Fruit fly (Drosophila melanogaster) whole organism, prepupa: ENCODE measurements around the gene hfp.

ENCODE experiments used
- Blimp-1 ChIP-seq: fragments of 200-800 bp; sonication (Bioruptor generic); optimal IDR thresholded peaks from 3 replicates; lab custom pipeline; 2017; ENCODE audit warnings: missing biosample characterization, missing genetic modification characterization, mild to moderate bottlenecking, moderate library complexity, missing genetic modification reagents
- CG11294 ChIP-seq: fragments of 200-800 bp; sonication (Bioruptor generic); IDR thresholded peaks from 2 replicates; pipeline ENCODE4 v1.3.6; 2022; ENCODE audit warnings: missing biosample characterization, missing genetic modification characterization
- CG11762 ChIP-seq: fragments of 200-800 bp; sonication (Bioruptor generic); optimal IDR thresholded peaks from 3 replicates; lab custom pipeline; 2016; ENCODE audit warnings: missing biosample characterization, missing genetic modification characterization; ENCODE audit not compliant: insufficient read depth
- CG15336 ChIP-seq: fragments of 200-800 bp; sonication (Bioruptor generic); IDR thresholded peaks from 2 replicates; pipeline ENCODE4 v1.3.6; 2022; ENCODE audit warnings: missing biosample characterization, missing genetic modification characterization
- CG16779 ChIP-seq: fragments of 200-800 bp; sonication (Bioruptor generic); optimal IDR thresholded peaks from 3 replicates; lab custom pipeline; 2017; ENCODE audit warnings: missing biosample characterization, mild to moderate bottlenecking, missing genetic modification characterization
- CG3032 ChIP-seq: fragments of 200-800 bp; optimal IDR thresholded peaks from 2 replicates; lab custom pipeline; 2019; ENCODE audit warnings: missing biosample characterization, mild to moderate bottlenecking, missing genetic modification characterization, moderate library complexity
- CG32006 ChIP-seq: fragments of 200-800 bp; sonication (Bioruptor generic); optimal IDR thresholded peaks from 3 replicates; lab custom pipeline; 2017; ENCODE audit warnings: missing biosample characterization, mild to moderate bottlenecking, missing genetic modification characterization
- CG34406 ChIP-seq: fragments of 200-800 bp; sonication (Bioruptor generic); optimal IDR thresholded peaks from 3 replicates; lab custom pipeline; 2016; ENCODE audit warnings: missing biosample characterization, missing genetic modification characterization
- CG3919 ChIP-seq: fragments of 200-800 bp; sonication (Bioruptor generic); optimal IDR thresholded peaks from 3 replicates; lab custom pipeline; 2016; ENCODE audit warnings: missing biosample characterization, missing genetic modification characterization
- CG6163 ChIP-seq: fragments of 200-800 bp; sonication (Bioruptor generic); IDR thresholded peaks from 3 replicates; pipeline ENCODE4 v1.3.6; 2022; ENCODE audit warnings: missing biosample characterization, missing genetic modification characterization
- CG6792 ChIP-seq: fragments of 200-800 bp; sonication (Bioruptor generic); optimal IDR thresholded peaks from 3 replicates; lab custom pipeline; 2016; ENCODE audit warnings: missing biosample characterization, missing genetic modification characterization
- CG6808 ChIP-seq: fragments of 200-800 bp; sonication (Bioruptor generic); optimal IDR thresholded peaks from 3 replicates; lab custom pipeline; 2017; ENCODE audit warnings: missing biosample characterization, missing genetic modification characterization, mild to moderate bottlenecking, moderate library complexity, missing genetic modification reagents
- CG7368 ChIP-seq: fragments of 200-800 bp; sonication (Bioruptor generic); optimal IDR thresholded peaks from 3 replicates; lab custom pipeline; 2016; ENCODE audit warnings: missing biosample characterization, missing genetic modification characterization
- CG8119 ChIP-seq: fragments of 200-800 bp; sonication (Bioruptor generic); IDR thresholded peaks from 3 replicates; pipeline ENCODE4 v1.3.6; 2022; ENCODE audit warnings: missing biosample characterization, missing genetic modification characterization
- CG9139 ChIP-seq: fragments of 200-800 bp; sonication (Bioruptor generic); optimal IDR thresholded peaks from 3 replicates; lab custom pipeline; 2017; ENCODE audit warnings: missing biosample characterization, mild to moderate bottlenecking, missing genetic modification characterization
- Eip75B ChIP-seq: fragments of 200-800 bp; sonication (Bioruptor generic); optimal IDR thresholded peaks from 3 replicates; lab custom pipeline; 2016; ENCODE audit warnings: missing biosample characterization, missing genetic modification characterization
- Eip78C ChIP-seq: fragments of 200-800 bp; sonication (Bioruptor generic); peaks from one replicate; lab custom pipeline; 2016; ENCODE audit warnings: missing biosample characterization, missing genetic modification characterization
- Eip93F ChIP-seq: fragments of 200-800 bp; sonication (Bioruptor generic); optimal IDR thresholded peaks from 2 replicates; lab custom pipeline; 2016; ENCODE audit warnings: missing biosample characterization, mild to moderate bottlenecking, missing genetic modification characterization
- Hr38 ChIP-seq: sonication (Bioruptor generic); optimal IDR thresholded peaks from 2 replicates; lab custom pipeline; 2016; ENCODE audit warnings: missing biosample characterization, missing genetic modification characterization
- Hr39 ChIP-seq: fragments of 200-800 bp; sonication (Bioruptor generic); optimal IDR thresholded peaks from 2 replicates; lab custom pipeline; 2016; ENCODE audit warnings: missing biosample characterization, missing genetic modification characterization
- Hr4 ChIP-seq: fragments of 200-800 bp; sonication (Bioruptor generic); optimal IDR thresholded peaks from 3 replicates; lab custom pipeline; 2016; ENCODE audit warnings: missing biosample characterization, missing genetic modification characterization
- Lpt ChIP-seq: fragments of 200-800 bp; sonication (Bioruptor generic); optimal IDR thresholded peaks from 3 replicates; lab custom pipeline; 2016; ENCODE audit warnings: missing biosample characterization, missing genetic modification characterization
- Met ChIP-seq: fragments of 200-800 bp; sonication (Bioruptor generic); optimal IDR thresholded peaks from 3 replicates; lab custom pipeline; 2016; ENCODE audit warnings: missing biosample characterization, missing genetic modification characterization
- OdsH ChIP-seq: fragments of 200-800 bp; sonication (Bioruptor generic); optimal IDR thresholded peaks from 3 replicates; lab custom pipeline; 2016; ENCODE audit warnings: missing biosample characterization, missing genetic modification characterization
- Smox ChIP-seq: fragments of 200-800 bp; sonication (Bioruptor generic); optimal IDR thresholded peaks from 3 replicates; lab custom pipeline; 2016; ENCODE audit warnings: missing biosample characterization, missing genetic modification characterization
- Sox102F ChIP-seq: fragments of 200-800 bp; sonication (Bioruptor generic); optimal IDR thresholded peaks from 2 replicates; lab custom pipeline; 2016; ENCODE audit warnings: missing biosample characterization, mild to moderate bottlenecking, missing genetic modification characterization
- Sox14 ChIP-seq: fragments of 200-800 bp; sonication (Bioruptor generic); optimal IDR thresholded peaks from 3 replicates; lab custom pipeline; 2016; ENCODE audit warnings: missing biosample characterization, missing genetic modification characterization
- Sox15 ChIP-seq: fragments of 200-800 bp; sonication (Bioruptor generic); optimal IDR thresholded peaks from 3 replicates; lab custom pipeline; 2016; ENCODE audit warnings: missing biosample characterization, missing genetic modification characterization
- achi ChIP-seq: fragments of 200-800 bp; sonication (Bioruptor generic); optimal IDR thresholded peaks from 3 replicates; lab custom pipeline; 2016; ENCODE audit warnings: missing biosample characterization, missing genetic modification characterization
- acj6 ChIP-seq: fragments of 200-800 bp; sonication (Bioruptor generic); optimal IDR thresholded peaks from 3 replicates; lab custom pipeline; 2016; ENCODE audit warnings: missing biosample characterization, missing genetic modification characterization
- dac ChIP-seq: fragments of 200-800 bp; sonication (Bioruptor generic); optimal IDR thresholded peaks from 2 replicates; lab custom pipeline; 2017; ENCODE audit warnings: missing biosample characterization, mild to moderate bottlenecking, missing genetic modification characterization
- dsx ChIP-seq: fragments of 200-800 bp; optimal IDR thresholded peaks from 3 replicates; lab custom pipeline; 2019; ENCODE audit warnings: missing biosample characterization, mild to moderate bottlenecking, missing genetic modification characterization, moderate library complexity; ENCODE audit not compliant: poor library complexity, severe bottlenecking
- eg ChIP-seq: fragments of 200-800 bp; sonication (Bioruptor generic); IDR thresholded peaks from 3 replicates; pipeline ENCODE4 v1.3.6; 2022; ENCODE audit warnings: missing biosample characterization, missing genetic modification characterization
- esn ChIP-seq: fragments of 200-800 bp; sonication (Bioruptor generic); optimal IDR thresholded peaks from 2 replicates; lab custom pipeline; 2016; ENCODE audit warnings: missing biosample characterization, mild to moderate bottlenecking, missing genetic modification characterization, moderate library complexity
- fkh ChIP-seq: fragments of 200-800 bp; sonication (Bioruptor generic); optimal IDR thresholded peaks from 3 replicates; lab custom pipeline; 2017; ENCODE audit warnings: missing biosample characterization, mild to moderate bottlenecking, missing genetic modification characterization, moderate library complexity
- lz ChIP-seq: fragments of 200-800 bp; sonication (Bioruptor generic); optimal IDR thresholded peaks from 3 replicates; lab custom pipeline; 2016; ENCODE audit warnings: missing biosample characterization, missing genetic modification characterization
- net ChIP-seq: fragments of 200-800 bp; sonication (Bioruptor generic); optimal IDR thresholded peaks from 3 replicates; lab custom pipeline; 2016; ENCODE audit warnings: missing biosample characterization, missing genetic modification characterization
- pdm3 ChIP-seq: fragments of 200-800 bp; sonication (Bioruptor generic); optimal IDR thresholded peaks from 3 replicates; lab custom pipeline; 2016; ENCODE audit warnings: missing biosample characterization, missing genetic modification characterization
- salr ChIP-seq, 2 experiments: fragments of 200-800 bp; sonication (Bioruptor generic); optimal IDR thresholded peaks; 3 replicates each; lab custom pipeline; 2016 to 2018; ENCODE audit warnings: missing biosample characterization in 2 of 2, missing genetic modification characterization in 2 of 2, mild to moderate bottlenecking in 1 of 2
- spab ChIP-seq: fragments of 200-800 bp; sonication (Bioruptor generic); optimal IDR thresholded peaks from 2 replicates; lab custom pipeline; 2017; ENCODE audit warnings: missing biosample characterization, mild to moderate bottlenecking, missing genetic modification characterization, missing genetic modification reagents
- ss ChIP-seq, 2 experiments: fragments of 200-800 bp; sonication (Bioruptor generic); optimal IDR thresholded peaks; 2 replicates in 1 of 2; 3 replicates in 1 of 2; lab custom pipeline; 2017 to 2018; ENCODE audit warnings: mild to moderate bottlenecking in 2 of 2, missing biosample characterization in 2 of 2, missing genetic modification characterization in 2 of 2, moderate library complexity in 1 of 2
- svp ChIP-seq: fragments of 200-800 bp; sonication (Bioruptor generic); peaks from one replicate; lab custom pipeline; 2016; ENCODE audit warnings: missing biosample characterization, missing genetic modification characterization
- topi ChIP-seq: fragments of 200-800 bp; sonication (Bioruptor generic); optimal IDR thresholded peaks from 3 replicates; lab custom pipeline; 2016; ENCODE audit warnings: missing biosample characterization, missing genetic modification characterization
- vri ChIP-seq: fragments of 200-800 bp; sonication (Bioruptor generic); optimal IDR thresholded peaks from 3 replicates; lab custom pipeline; 2016; ENCODE audit warnings: missing biosample characterization, mild to moderate bottlenecking, missing genetic modification characterization

Gene hfp

dm6 chr3L:1495803-1496202, 6.6 kb downstream of the hfp start:
- TF ChIP-seq esn (no peak), svp (GFP tag; lab: Kevin White, UChicago) (no peak), spab (GFP tag; lab: Kevin White, UChicago) (no peak), Hr38 (GFP tag; lab: Kevin White, UChicago) (no peak)

- no peak for TF ChIP-seq CG6808 (GFP tag; lab: Kevin White, UChicago)
- TF ChIP-seq CG6792 (GFP tag; lab: Kevin White, UChicago), result no peak
- no peak for TF ChIP-seq dac
- TF ChIP-seq CG8119 (GFP tag; lab: Robert Waterston, UW), result no peak; the same call in 2 of the 3 replicates
- TF ChIP-seq CG34406 (GFP tag; lab: Kevin White, UChicago), result no peak
- peak; percentile 58 for TF ChIP-seq dsx
- no peak for TF ChIP-seq esn
- TF ChIP-seq CG7368 (GFP tag; lab: Kevin White, UChicago), result no peak
- no peak for TF ChIP-seq pdm3 (GFP tag; lab: Kevin White, UChicago)
- TF ChIP-seq ss (GFP tag; optimal IDR thresholded peaks at IDR 0.05; lab: Kevin White, UChicago), result no peak
- TF ChIP-seq Hr4 (GFP tag; lab: Kevin White, UChicago), result no peak
- TF ChIP-seq Hr38 (GFP tag; lab: Kevin White, UChicago), result no peak
- TF ChIP-seq Lpt (GFP tag; lab: Kevin White, UChicago), result peak; percentile 3
- no peak for TF ChIP-seq CG32006 (GFP tag; lab: Kevin White, UChicago)
- TF ChIP-seq CG6163 (GFP tag; lab: Robert Waterston, UW), result 0 out of 3 replicates have a peak, but pooled peaks have one; percentile 28
- TF ChIP-seq achi (GFP tag; lab: Kevin White, UChicago), result no peak
- no peak for TF ChIP-seq acj6 (GFP tag; lab: Kevin White, UChicago)
- TF ChIP-seq lz (GFP tag; lab: Kevin White, UChicago), result no peak
- no peak for TF ChIP-seq CG9139 (GFP tag; lab: Kevin White, UChicago)
- no peak for TF ChIP-seq topi (GFP tag; lab: Kevin White, UChicago)
- TF ChIP-seq Sox15, result no peak
- peak; percentile 39 for TF ChIP-seq vri (GFP tag; lab: Kevin White, UChicago)
Observed at dm6 chr3L:1489523-1489922, 12.9 kb downstream of the hfp start, which contains the start of gene stet. Gene stet, minus strand, starts transcription at chr3L:1489547.

- no peak for TF ChIP-seq Hr38 (GFP tag; lab: Kevin White, UChicago)
- TF ChIP-seq dsx, result peak; percentile 53
- peak; percentile 6 for TF ChIP-seq Met (GFP tag; lab: Kevin White, UChicago)
- TF ChIP-seq Eip78C, result peak; percentile 65
- peak; percentile 0 for TF ChIP-seq Lpt (GFP tag; lab: Kevin White, UChicago)
- no peak for TF ChIP-seq fkh (GFP tag; lab: Kevin White, UChicago)
- no peak for TF ChIP-seq Hr39 (GFP tag; lab: Kevin White, UChicago)
- peak; percentile 49; the same call in 1 of the 2 replicates for TF ChIP-seq CG15336 (GFP tag; lab: Robert Waterston, UW)
- peak; percentile 78 for TF ChIP-seq svp (GFP tag; lab: Kevin White, UChicago)
- TF ChIP-seq Sox14 (GFP tag; lab: Kevin White, UChicago), result peak; percentile 5
- TF ChIP-seq esn, result peak; percentile 4
- no peak for TF ChIP-seq CG11762 (GFP tag; lab: Kevin White, UChicago)
- TF ChIP-seq eg (GFP tag; lab: Robert Waterston, UW), result 0 out of 3 replicates have a peak, but pooled peaks have one; percentile 46
- no peak for TF ChIP-seq CG9139 (GFP tag; lab: Kevin White, UChicago)
- TF ChIP-seq Sox102F (GFP tag; lab: Kevin White, UChicago), result no peak
- peak; percentile 24 for TF ChIP-seq CG3919 (GFP tag; lab: Kevin White, UChicago)
Observed at dm6 chr3L:1488592-1489183, 13.7 kb downstream of the hfp start.

dm6 chr3L:1484747-1485146, 17.6 kb downstream of the hfp start:
- TF ChIP-seq Smox (no peak), CG32006 (GFP tag; lab: Kevin White, UChicago) (no peak), OdsH (GFP tag; lab: Kevin White, UChicago) (no peak), CG6163 (GFP tag; lab: Robert Waterston, UW) (peak; percentile 57), salr (GFP tag; optimal IDR thresholded peaks at IDR 0.05; lab: Kevin White, UChicago) (no peak), CG3919 (GFP tag; lab: Kevin White, UChicago) (peak; percentile 62), Sox15 (no peak), Hr4 (GFP tag; lab: Kevin White, UChicago) (no peak), net (GFP tag; lab: Kevin White, UChicago) (no peak), Eip93F (GFP tag; lab: Kevin White, UChicago) (no peak), CG11294 (GFP tag; lab: Robert Waterston, UW) (no peak), vri (GFP tag; lab: Kevin White, UChicago) (no peak), Lpt (GFP tag; lab: Kevin White, UChicago) (no peak), CG3032 (tag; lab: Kevin White, UChicago) (peak; percentile 37), CG16779 (tag; lab: Kevin White, UChicago) (peak; percentile 17), Eip75B (peak; percentile 11), topi (GFP tag; lab: Kevin White, UChicago) (peak; percentile 21), achi (GFP tag; lab: Kevin White, UChicago) (peak; percentile 35), Blimp-1 (no peak)
